Worm (Caenorhabditis elegans) whole organism, L4 larva: ENCODE results near the gene sup-18.

Experiments
- R02D3.7 ChIP-seq: fragments of 150-350 bp; sonication (generic microtip); optimal IDR thresholded peaks from 3 replicates; lab custom pipeline; 2014; ENCODE audit warnings: missing biosample characterization, missing genetic modification characterization
- Y75B8A.6 ChIP-seq: fragments of 200-800 bp; sonication (Bioruptor generic); IDR thresholded peaks from 2 replicates; pipeline ENCODE4 v1.3.6; 2022; ENCODE audit warnings: missing genetic modification reagents, missing genetic modification characterization, missing compliant biosample characterization
- ZK546.5 ChIP-seq, 2 experiments: sonication (generic microtip); optimal IDR thresholded peaks; 2 replicates each; lab custom pipeline; 2017; ENCODE audit warnings: missing biosample characterization in 2 of 2, missing genetic modification characterization in 2 of 2
- aly-2 ChIP-seq: sonication (generic microtip); optimal IDR thresholded peaks from 2 replicates; lab custom pipeline; 2018; ENCODE audit warnings: missing biosample characterization, missing genetic modification characterization
- ama-1 ChIP-seq: fragments of 150-350 bp; optimal IDR thresholded peaks from 2 replicates; lab custom pipeline; 2014; ENCODE audit warnings: inconsistent platforms, mixed read lengths
- ceh-28 ChIP-seq: fragments of 150-350 bp; optimal IDR thresholded peaks from 2 replicates; lab custom pipeline; 2014; ENCODE audit warnings: missing biosample characterization, missing genetic modification reagents, missing genetic modification characterization
- ceh-62 ChIP-seq: sonication (generic microtip); optimal IDR thresholded peaks from 2 replicates; lab custom pipeline; 2017; ENCODE audit warnings: missing biosample characterization, missing genetic modification characterization
- daf-19 ChIP-seq: fragments of 200-800 bp; sonication (Bioruptor generic); conservative IDR thresholded peaks from 2 replicates; pipeline ENCODE4 v1.3.6; 2022; ENCODE audit warnings: missing genetic modification characterization, missing compliant biosample characterization
- dpl-1 ChIP-seq: fragments of 150-350 bp; optimal IDR thresholded peaks from 2 replicates; lab custom pipeline; 2014; ENCODE audit warnings: missing biosample characterization, missing genetic modification reagents, missing genetic modification characterization
- egl-43 ChIP-seq: fragments of 200-800 bp; sonication (Bioruptor generic); IDR thresholded peaks from 2 replicates; pipeline ENCODE4 v1.3.6; 2022; ENCODE audit warnings: missing genetic modification reagents, missing genetic modification characterization, missing compliant biosample characterization
- gei-8 ChIP-seq: fragments of 200-800 bp; sonication (Bioruptor generic); optimal IDR thresholded peaks from 2 replicates; lab custom pipeline; 2018; ENCODE audit warnings: mild to moderate bottlenecking, missing genetic modification characterization, missing compliant biosample characterization
- hlh-30 ChIP-seq: sonication (generic microtip); optimal IDR thresholded peaks from 2 replicates; lab custom pipeline; 2017; ENCODE audit warnings: antibody characterized with exemption, mild to moderate bottlenecking, missing genetic modification characterization, missing compliant biosample characterization; ENCODE audit not compliant: insufficient read depth
- lim-7 ChIP-seq: fragments of 200-800 bp; sonication (Bioruptor generic); IDR thresholded peaks from 2 replicates; pipeline ENCODE4 v1.3.6; 2022; ENCODE audit warnings: missing genetic modification characterization, missing compliant biosample characterization
- lin-1 ChIP-seq: fragments of 200-800 bp; sonication (Bioruptor generic); IDR thresholded peaks from 2 replicates; pipeline ENCODE4 v1.3.6; 2022; ENCODE audit warnings: missing genetic modification reagents, missing genetic modification characterization, missing compliant biosample characterization
- lin-15B ChIP-seq: fragments of 150-350 bp; sonication (generic microtip); optimal IDR thresholded peaks from 3 replicates; lab custom pipeline; 2014; ENCODE audit warnings: missing biosample characterization, missing genetic modification characterization
- lin-39 ChIP-seq: fragments of 150-350 bp; optimal IDR thresholded peaks from 2 replicates; lab custom pipeline; 2014; ENCODE audit warnings: missing biosample characterization, missing genetic modification reagents, missing genetic modification characterization
- lsy-2 ChIP-seq, 2 experiments: fragments of 150-350 bp in 1 of 2; sonication (generic microtip) in 1 of 2; optimal IDR thresholded peaks; 2 replicates each; lab custom pipeline; 2014 to 2017; ENCODE audit warnings: missing biosample characterization in 2 of 2, missing genetic modification characterization in 2 of 2
- mdl-1 ChIP-seq, 2 experiments: fragments of 150-350 bp in 1 of 2; sonication (generic microtip) in 1 of 2; optimal IDR thresholded peaks; 2 replicates each; lab custom pipeline; 2014 to 2017; ENCODE audit warnings: missing biosample characterization in 2 of 2, missing genetic modification characterization in 2 of 2
- nhr-11 ChIP-seq: fragments of 150-350 bp; optimal IDR thresholded peaks from 2 replicates; lab custom pipeline; 2014; ENCODE audit warnings: missing biosample characterization, missing genetic modification characterization
- nhr-25 ChIP-seq: sonication (generic microtip); optimal IDR thresholded peaks from 2 replicates; lab custom pipeline; 2017; ENCODE audit warnings: missing genetic modification characterization, mild to moderate bottlenecking, missing compliant biosample characterization, antibody characterized with exemption, moderate library complexity, borderline replicate concordance; ENCODE audit not compliant: insufficient read depth
- nhr-28 ChIP-seq: fragments of 150-350 bp; optimal IDR thresholded peaks from 2 replicates; lab custom pipeline; 2014; ENCODE audit warnings: missing biosample characterization, missing genetic modification characterization
- nhr-42 ChIP-seq: fragments of 200-800 bp; sonication (Bioruptor generic); IDR thresholded peaks from 2 replicates; pipeline ENCODE4 v1.3.6; 2022; ENCODE audit warnings: missing genetic modification characterization, missing compliant biosample characterization
- nhr-48 ChIP-seq: sonication (generic microtip); optimal IDR thresholded peaks from 2 replicates; lab custom pipeline; 2016; ENCODE audit warnings: mild to moderate bottlenecking, missing genetic modification characterization, missing compliant biosample characterization
- nhr-77 ChIP-seq: fragments of 150-350 bp; optimal IDR thresholded peaks from 2 replicates; lab custom pipeline; 2014; ENCODE audit warnings: missing biosample characterization, missing genetic modification characterization
- pha-4 ChIP-seq, 2 experiments: fragments of 150-350 bp in 1 of 2; fragments of 200-800 bp in 1 of 2; sonication (Bioruptor generic) in 1 of 2; IDR thresholded peaks in 1 of 2; optimal IDR thresholded peaks in 1 of 2; 2 replicates each; pipeline versions ENCODE4 v1.3.6 to Lab custom; 2014 to 2022; ENCODE audit warnings: missing genetic modification characterization in 2 of 2, missing genetic modification reagents in 2 of 2, missing biosample characterization in 1 of 2, missing compliant biosample characterization in 1 of 2
- php-3 ChIP-seq: fragments of 200-800 bp; sonication (Bioruptor generic); IDR thresholded peaks from 2 replicates; pipeline ENCODE4 v1.3.6; 2022; ENCODE audit warnings: missing genetic modification reagents, missing genetic modification characterization, missing compliant biosample characterization
- saeg-2 ChIP-seq: fragments of 200-800 bp; sonication (Bioruptor generic); IDR thresholded peaks from 2 replicates; pipeline ENCODE4 v1.3.6; 2022; ENCODE audit warnings: missing genetic modification reagents, missing genetic modification characterization, missing compliant biosample characterization
- set-16 ChIP-seq: fragments of 200-800 bp; sonication (Bioruptor generic); IDR thresholded peaks from 2 replicates; pipeline ENCODE4 v1.3.6; 2022; ENCODE audit warnings: missing genetic modification reagents, missing genetic modification characterization, missing compliant biosample characterization
- tra-1 ChIP-seq: fragments of 200-800 bp; sonication (Bioruptor generic); IDR thresholded peaks from 2 replicates; pipeline ENCODE4 v1.3.6; 2022; ENCODE audit warnings: missing genetic modification reagents, missing genetic modification characterization, missing compliant biosample characterization
- unc-39 ChIP-seq: sonication (generic microtip); optimal IDR thresholded peaks from 2 replicates; lab custom pipeline; 2017; ENCODE audit warnings: missing biosample characterization, missing genetic modification characterization
- unc-62 ChIP-seq, 3 experiments: fragments of 150-350 bp in 1 of 3; sonication (generic microtip); optimal IDR thresholded peaks in 2 of 3; peaks in 1 of 3; 1 replicate in 1 of 3; 2 replicates in 2 of 3; lab custom pipeline; 2014 to 2017; ENCODE audit warnings: missing biosample characterization in 3 of 3, missing genetic modification characterization in 3 of 3, missing genetic modification reagents in 3 of 3, missing genotype in 1 of 3
- vab-7 ChIP-seq: fragments of 200-800 bp; sonication (Bioruptor generic); IDR thresholded peaks from 2 replicates; pipeline ENCODE4 v1.3.6; 2022; ENCODE audit warnings: missing genetic modification reagents, missing genetic modification characterization, missing compliant biosample characterization
- zag-1 ChIP-seq: fragments of 150-350 bp; optimal IDR thresholded peaks from 2 replicates; lab custom pipeline; 2014; ENCODE audit warnings: missing biosample characterization, missing genetic modification characterization
- zip-11 ChIP-seq: fragments of 200-800 bp; sonication (Bioruptor generic); IDR thresholded peaks from 2 replicates; pipeline ENCODE4 v1.3.6; 2022; ENCODE audit warnings: missing genetic modification characterization, missing compliant biosample characterization
- ztf-11 ChIP-seq: fragments of 150-350 bp; optimal IDR thresholded peaks from 2 replicates; lab custom pipeline; 2014; ENCODE audit warnings: missing biosample characterization, missing genetic modification characterization
- ztf-7 ChIP-seq: fragments of 150-350 bp; optimal IDR thresholded peaks from 2 replicates; lab custom pipeline; 2014; ENCODE audit warnings: missing biosample characterization, missing genetic modification characterization

The sup-18 gene

DNA sequence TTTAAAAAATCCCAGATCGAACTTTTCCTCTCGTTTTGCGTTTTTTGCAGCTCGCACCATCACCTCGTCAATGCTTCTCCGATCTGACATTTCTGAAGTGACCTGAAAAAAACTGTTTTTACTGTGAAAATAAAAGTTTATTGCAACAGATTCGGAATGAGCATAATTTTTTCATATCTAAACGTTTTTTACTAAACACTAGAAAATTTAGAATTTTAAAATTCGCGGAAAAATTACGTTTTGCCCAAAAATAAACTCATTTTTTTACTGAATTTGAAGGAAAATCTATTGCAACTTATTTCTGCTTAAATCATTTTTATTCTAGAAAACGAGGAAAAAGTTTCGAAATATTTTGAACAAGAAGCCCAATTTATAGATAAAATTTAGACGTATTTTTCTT, 4.2 kb upstream of the sup-18 start, which contains the start of gene ZK688.9 (continued):
- TF ChIP-seq php-3 (GFP tag; lab: Robert Waterston, UW) (no peak), dpl-1 (no peak)
- TF ChIP-seq, all 104 proteins: peak for 0

DNA sequence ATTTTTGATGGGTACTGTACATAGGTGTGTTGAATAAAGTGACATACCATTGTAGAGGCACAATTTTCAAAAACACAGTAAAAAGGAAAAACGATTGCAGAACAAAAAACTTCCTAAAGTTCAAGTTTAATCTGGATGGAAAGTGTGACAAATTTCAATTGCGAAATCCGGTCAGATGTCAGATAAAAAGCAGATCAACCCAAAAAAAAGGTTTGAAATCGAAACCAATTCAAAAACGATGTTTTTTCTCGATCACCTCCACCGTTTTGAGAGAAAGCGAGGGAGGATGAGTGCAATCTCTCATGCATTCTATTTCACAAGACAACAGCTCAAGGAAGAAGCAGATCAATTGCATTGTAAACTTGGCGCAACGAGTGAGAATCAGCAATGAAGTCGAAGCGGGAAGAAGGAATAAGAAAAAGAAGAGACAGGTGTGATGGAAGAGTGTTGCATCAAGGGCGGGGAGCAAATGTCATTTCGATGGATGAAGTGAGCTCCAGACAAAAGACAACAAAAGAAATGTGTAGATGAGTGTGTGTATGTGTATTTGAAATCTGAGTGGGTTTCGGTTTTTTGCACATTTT, 1.5 kb upstream of the sup-18 start:
- TF ChIP-seq ZK546.5 (tag; optimal IDR thresholded peaks at IDR 0.05; lab: Kevin White, UChicago) (no peak), nhr-11 (tag; lab: Kevin White, UChicago) (peak; percentile 41)

DNA sequence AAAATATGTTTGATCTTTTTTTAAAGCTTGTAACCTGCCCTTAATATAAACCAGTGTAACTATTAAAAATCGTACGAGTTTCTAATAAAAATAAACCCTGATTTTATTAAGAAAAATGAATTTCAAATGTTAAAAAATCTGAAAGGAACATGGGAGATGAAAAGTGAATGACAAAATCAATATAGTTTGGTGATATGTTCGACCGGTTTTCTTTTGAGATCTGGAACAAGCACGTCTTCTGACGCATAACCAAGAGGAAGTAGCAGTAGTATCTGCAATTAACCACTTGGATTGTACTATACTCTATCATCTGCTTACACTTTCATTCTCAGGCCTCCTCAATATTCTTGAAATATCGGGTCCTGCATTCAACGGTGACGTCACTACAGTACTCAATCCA, 1.6 kb downstream of the sup-18 start:
- no peak for TF ChIP-seq lsy-2 (tag; optimal IDR thresholded peaks at IDR 0.05; lab: Kevin White, UChicago)
- TF ChIP-seq unc-62 (GFP tag; optimal IDR thresholded peaks at IDR 0.05 in 1 of 2; lab: Kevin White, UChicago) = peak in 1 of 2 experiments; percentile 93
- no peak for TF ChIP-seq unc-62 (tag; optimal IDR thresholded peaks at IDR 0.05; lab: Kevin White, UChicago)
- TF ChIP-seq, all 104 proteins: peak for 1

DNA sequence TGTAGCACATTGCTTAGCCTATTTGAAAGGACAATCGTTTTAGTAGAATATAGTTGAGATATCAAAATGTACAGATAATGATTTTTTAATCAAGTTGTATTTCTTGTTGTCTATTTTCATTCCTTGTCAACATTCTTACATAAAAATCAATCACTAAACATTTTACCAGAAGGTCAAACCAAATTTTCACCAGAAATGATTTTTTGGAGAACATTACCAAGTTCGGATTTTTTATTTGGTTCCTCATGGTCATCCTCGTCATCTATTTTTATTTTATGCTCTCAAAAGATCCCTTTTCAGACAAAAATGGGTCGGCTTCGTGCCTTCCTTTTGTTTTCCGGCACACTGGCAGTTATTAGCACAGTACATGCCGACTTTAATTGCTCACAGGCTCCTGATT, 5.2 kb downstream of the sup-18 start, which contains the start of gene tyr-1:
tyr-1 (plus strand) TSS at position 301 of the 400 bp plus-strand sequence.
- TF ChIP-seq Y75B8A.6 = no peak
- TF ChIP-seq pha-4 (GFP tag; IDR thresholded peaks at IDR 0.05; lab: Robert Waterston, UW) = no peak
- TF ChIP-seq pha-4 (tag; optimal IDR thresholded peaks at IDR 0.05; lab: Kevin White, UChicago) = no peak
- no peak for TF ChIP-seq saeg-2 (GFP tag; lab: Robert Waterston, UW)
- TF ChIP-seq ceh-28 (tag; lab: Kevin White, UChicago) = no peak
- no peak for TF ChIP-seq daf-19 (GFP tag; lab: Robert Waterston, UW)
- TF ChIP-seq R02D3.7 (tag; lab: Kevin White, UChicago) = no peak
- TF ChIP-seq lin-1 (GFP tag; lab: Robert Waterston, UW) = no peak
- no peak for TF ChIP-seq lin-15B
- TF ChIP-seq lin-39 (tag; lab: Kevin White, UChicago) = no peak
- TF ChIP-seq tra-1 (GFP tag; lab: Robert Waterston, UW) = no peak
- TF ChIP-seq nhr-77 = no peak
- no peak for TF ChIP-seq lim-7
- no peak for TF ChIP-seq set-16

DNA sequence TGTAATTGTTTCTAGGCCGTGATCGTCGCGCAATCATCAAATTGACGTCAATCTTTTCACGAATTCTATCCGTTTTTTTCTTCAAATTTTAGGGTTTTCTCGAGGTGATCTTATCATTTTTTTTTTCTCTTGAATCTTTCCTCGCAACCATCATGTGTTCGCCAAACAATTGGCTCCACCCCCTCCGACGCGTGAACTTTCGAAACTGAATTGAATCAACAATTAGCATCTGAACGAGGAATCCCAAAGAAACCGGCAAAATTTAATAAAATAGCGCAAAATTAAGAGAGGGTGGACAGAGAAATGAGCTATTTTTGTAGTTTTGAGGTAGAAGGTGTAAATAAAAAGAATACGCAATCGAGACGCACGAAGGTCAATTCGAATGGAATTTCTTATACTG, 5.9 kb downstream of the sup-18 start:
- TF ChIP-seq nhr-42 = no peak
- TF ChIP-seq mdl-1 (tag; optimal IDR thresholded peaks at IDR 0.05; lab: Kevin White, UChicago) = peak in 1 of 2 experiments; percentile 23
- TF ChIP-seq unc-62 (GFP tag; optimal IDR thresholded peaks at IDR 0.05 in 1 of 2; lab: Kevin White, UChicago) = peak in 1 of 2 experiments; percentile 56
- TF ChIP-seq unc-62 (tag; optimal IDR thresholded peaks at IDR 0.05; lab: Kevin White, UChicago) = no peak
- TF ChIP-seq nhr-28 (tag; lab: Kevin White, UChicago) = peak; percentile 48
- no peak for TF ChIP-seq egl-43 (GFP tag; lab: Robert Waterston, UW)
- TF ChIP-seq hlh-30 (tag; lab: Kevin White, UChicago) = peak; percentile 24
- TF ChIP-seq ztf-7 (tag; lab: Kevin White, UChicago) = no peak

DNA sequence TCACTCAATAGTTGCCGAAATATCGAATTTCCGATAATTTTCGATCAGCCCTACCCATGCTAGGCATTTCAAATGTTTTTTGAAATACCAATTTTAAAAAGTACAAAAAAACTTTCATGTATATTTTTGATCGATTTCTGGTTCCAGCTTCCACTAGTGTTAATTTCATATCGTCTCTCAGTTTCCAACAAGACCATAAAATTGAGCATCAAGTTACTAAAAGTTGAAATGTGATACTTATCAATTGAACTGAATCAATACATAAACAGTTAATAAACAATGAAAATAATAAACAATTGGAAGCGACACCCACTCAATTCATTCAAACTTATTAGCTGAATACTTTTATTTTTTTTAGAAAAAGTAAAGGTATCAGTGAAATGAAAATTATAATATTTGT, 12.5 kb downstream of the sup-18 start, which contains the start of gene cup-4:
cup-4 (plus strand) TSS at position 301 of the 400 bp plus-strand sequence.
- TF ChIP-seq aly-2 (tag; lab: Kevin White, UChicago) = no peak
- no peak for TF ChIP-seq lsy-2 (tag; optimal IDR thresholded peaks at IDR 0.05; lab: Kevin White, UChicago)
- TF ChIP-seq ceh-28 (tag; lab: Kevin White, UChicago) = no peak
- TF ChIP-seq egl-43 (GFP tag; lab: Robert Waterston, UW) = no peak
- TF ChIP-seq unc-39 (tag; lab: Kevin White, UChicago) = no peak
- TF ChIP-seq daf-19 (GFP tag; lab: Robert Waterston, UW) = no peak
- TF ChIP-seq ztf-7 (tag; lab: Kevin White, UChicago) = no peak
- TF ChIP-seq zag-1 (tag; lab: Kevin White, UChicago) = no peak
- no peak for TF ChIP-seq ztf-11 (tag; lab: Kevin White, UChicago)
- TF ChIP-seq nhr-28 (tag; lab: Kevin White, UChicago) = no peak
- TF ChIP-seq zip-11 (GFP tag; lab: Robert Waterston, UW) = no peak
- no peak for TF ChIP-seq lin-15B
- no peak for TF ChIP-seq nhr-25 (tag; lab: Kevin White, UChicago)
- no peak for TF ChIP-seq mdl-1 (tag; optimal IDR thresholded peaks at IDR 0.05; lab: Kevin White, UChicago)
- TF ChIP-seq nhr-48 = no peak
- TF ChIP-seq vab-7 = no peak
- TF ChIP-seq ama-1 (lab: Kevin White, UChicago) = no peak
- no peak for TF ChIP-seq ceh-62 (tag; lab: Kevin White, UChicago)
- no peak for TF ChIP-seq gei-8 (GFP tag; lab: Kevin White, UChicago)
